Fruit fly (Drosophila melanogaster) whole organism, embryonic: ENCODE results near the gene CAH7.

Source experiments
- Antp ChIP-seq: fragments of 200-800 bp; sonication (Bioruptor generic); optimal IDR thresholded peaks from 3 replicates; lab custom pipeline; 2016; ENCODE audit warnings: missing biosample characterization, missing genetic modification characterization
- Bgb ChIP-seq: fragments of 200-800 bp; sonication (Bioruptor generic); IDR thresholded peaks from 2 replicates; pipeline ENCODE4 v1.3.6; 2022; ENCODE audit warnings: missing biosample characterization, missing genetic modification characterization; ENCODE audit not compliant: partially characterized antibody
- Bteb2 ChIP-seq: fragments of 200-800 bp; sonication (Bioruptor generic); optimal IDR thresholded peaks from 2 replicates; lab custom pipeline; 2016; ENCODE audit warnings: missing biosample characterization, missing genetic modification characterization
- CG10431 ChIP-seq: fragments of 200-800 bp; sonication (Bioruptor generic); optimal IDR thresholded peaks from 3 replicates; lab custom pipeline; 2018; ENCODE audit warnings: missing biosample characterization, mild to moderate bottlenecking, missing genetic modification characterization
- CG10565 ChIP-seq: fragments of 200-800 bp; sonication (Bioruptor generic); optimal IDR thresholded peaks from 3 replicates; lab custom pipeline; 2016; ENCODE audit warnings: missing biosample characterization, mild to moderate bottlenecking, missing genetic modification characterization
- CG10654 ChIP-seq: fragments of 200-800 bp; sonication (Bioruptor generic); optimal IDR thresholded peaks from 2 replicates; lab custom pipeline; 2016; ENCODE audit warnings: missing biosample characterization, missing genetic modification characterization
- CG11723 ChIP-seq: fragments of 200-800 bp; sonication (Bioruptor generic); optimal IDR thresholded peaks from 2 replicates; lab custom pipeline; 2017; ENCODE audit warnings: missing biosample characterization, mild to moderate bottlenecking, missing genetic modification characterization
- CG13287 ChIP-seq: fragments of 200-800 bp; sonication (Bioruptor generic); IDR thresholded peaks from 2 replicates; pipeline ENCODE4 v1.3.6; 2022; ENCODE audit warnings: missing biosample characterization, missing genetic modification characterization; ENCODE audit not compliant: partially characterized antibody
- CG14441 ChIP-seq: fragments of 200-800 bp; sonication (Bioruptor generic); IDR thresholded peaks from 2 replicates; pipeline ENCODE4 v1.3.6; 2022; ENCODE audit warnings: missing biosample characterization, missing genetic modification characterization
- CG15269 ChIP-seq: fragments of 200-800 bp; sonication (Bioruptor generic); optimal IDR thresholded peaks from 2 replicates; lab custom pipeline; 2018; ENCODE audit warnings: missing biosample characterization, mild to moderate bottlenecking, missing genetic modification characterization, moderate library complexity
- CG15479 ChIP-seq: fragments of 200-800 bp; sonication (Bioruptor generic); optimal IDR thresholded peaks from 3 replicates; lab custom pipeline; 2019; ENCODE audit warnings: missing biosample characterization, mild to moderate bottlenecking, missing genetic modification characterization, moderate library complexity
- CG17359 ChIP-seq: fragments of 200-800 bp; sonication (Bioruptor generic); optimal IDR thresholded peaks from 3 replicates; lab custom pipeline; 2018; ENCODE audit warnings: missing biosample characterization, mild to moderate bottlenecking, missing genetic modification characterization, moderate library complexity
- CG17361 ChIP-seq: fragments of 200-800 bp; sonication (Bioruptor generic); IDR thresholded peaks from 3 replicates; pipeline ENCODE4 v1.3.6; 2022; ENCODE audit warnings: missing biosample characterization, missing genetic modification characterization
- CG18011 ChIP-seq: fragments of 200-800 bp; sonication (Bioruptor generic); optimal IDR thresholded peaks from 2 replicates; lab custom pipeline; 2017; ENCODE audit warnings: missing biosample characterization, missing genetic modification characterization, mild to moderate bottlenecking, moderate library complexity, missing genotype
- CG2889 ChIP-seq: fragments of 200-800 bp; sonication (Bioruptor generic); IDR thresholded peaks from 3 replicates; pipeline ENCODE4 v1.3.6; 2022; ENCODE audit warnings: missing biosample characterization, missing genetic modification characterization
- CG30403 ChIP-seq: fragments of 200-800 bp; sonication (Bioruptor generic); optimal IDR thresholded peaks from 3 replicates; lab custom pipeline; 2016; ENCODE audit warnings: missing biosample characterization, missing genetic modification characterization
- CG3847 ChIP-seq: fragments of 200-800 bp; sonication (Bioruptor generic); IDR thresholded peaks from 2 replicates; pipeline ENCODE4 v1.3.6; 2022; ENCODE audit warnings: missing biosample characterization, missing genetic modification characterization
- CG3995 ChIP-seq: fragments of 200-800 bp; sonication (Bioruptor generic); optimal IDR thresholded peaks from 3 replicates; lab custom pipeline; 2016; ENCODE audit warnings: missing biosample characterization, missing genetic modification characterization
- CG4360 ChIP-seq: fragments of 200-800 bp; sonication (Bioruptor generic); IDR thresholded peaks from 2 replicates; pipeline ENCODE4 v1.3.6; 2022; ENCODE audit warnings: missing biosample characterization, missing genetic modification characterization
- CG4707 ChIP-seq: fragments of 200-800 bp; sonication (Bioruptor generic); optimal IDR thresholded peaks from 2 replicates; lab custom pipeline; 2018; ENCODE audit warnings: missing biosample characterization, mild to moderate bottlenecking, missing genetic modification characterization, moderate library complexity
- CG6854 ChIP-seq: fragments of 200-800 bp; sonication (Bioruptor generic); optimal IDR thresholded peaks from 3 replicates; lab custom pipeline; 2017; ENCODE audit warnings: missing biosample characterization, mild to moderate bottlenecking, missing genetic modification characterization
- CrebB ChIP-seq: fragments of 200-800 bp; sonication (Bioruptor generic); optimal IDR thresholded peaks from 3 replicates; lab custom pipeline; 2018; ENCODE audit warnings: missing biosample characterization, mild to moderate bottlenecking, missing genetic modification characterization
- Dip2 ChIP-seq: fragments of 200-800 bp; sonication (Bioruptor generic); IDR thresholded peaks from 2 replicates; pipeline ENCODE4 v1.3.6; 2022; ENCODE audit warnings: missing biosample characterization, missing genetic modification characterization
- Doc2 ChIP-seq: fragments of 200-800 bp; sonication (Bioruptor generic); IDR thresholded peaks from 2 replicates; pipeline ENCODE4 v1.3.6; 2022; ENCODE audit warnings: missing biosample characterization, missing genetic modification characterization
- Drgx ChIP-seq: fragments of 200-800 bp; sonication (Bioruptor generic); IDR thresholded peaks from 2 replicates; pipeline ENCODE4 v1.3.6; 2022; ENCODE audit warnings: missing biosample characterization, missing genetic modification characterization
- Eip74EF ChIP-seq, 2 experiments: fragments of 200-800 bp in 1 of 2; fragments of >200 bp in 1 of 2; sonication (Bioruptor generic) in 1 of 2; optimal IDR thresholded peaks; 2 replicates each; lab custom pipeline; 2017 to 2019; ENCODE audit warnings: missing biosample characterization in 2 of 2, missing genetic modification characterization in 2 of 2, mild to moderate bottlenecking in 1 of 2, moderate library complexity in 1 of 2
- H15 ChIP-seq: fragments of 200-800 bp; sonication (Bioruptor generic); IDR thresholded peaks from 3 replicates; pipeline ENCODE4 v1.3.6; 2022; ENCODE audit warnings: missing biosample characterization, missing genetic modification characterization
- Med ChIP-seq: fragments of 200-800 bp; sonication (Bioruptor generic); peaks from one replicate; lab custom pipeline; 2016; ENCODE audit warnings: missing biosample characterization, missing genetic modification characterization, mild to moderate bottlenecking, inconsistent platforms, moderate library complexity
- Side ChIP-seq: fragments of 200-800 bp; sonication (Bioruptor generic); optimal IDR thresholded peaks from 2 replicates; lab custom pipeline; 2016; ENCODE audit warnings: missing biosample characterization, missing genetic modification characterization
- YL-1 ChIP-seq: fragments of 200-800 bp; sonication (Bioruptor generic); optimal IDR thresholded peaks from 3 replicates; lab custom pipeline; 2017; ENCODE audit warnings: missing biosample characterization, mild to moderate bottlenecking, missing genetic modification characterization
- ab ChIP-seq: fragments of 200-800 bp; sonication (Bioruptor generic); optimal IDR thresholded peaks from 2 replicates; lab custom pipeline; 2016; ENCODE audit warnings: missing biosample characterization, missing genetic modification characterization
- ara ChIP-seq: fragments of 200-800 bp; sonication (Bioruptor generic); IDR thresholded peaks from 2 replicates; pipeline ENCODE4 v1.3.6; 2022; ENCODE audit warnings: missing biosample characterization, missing genetic modification characterization
- ase ChIP-seq: fragments of 200-800 bp; sonication (Bioruptor generic); IDR thresholded peaks from 3 replicates; pipeline ENCODE4 v1.3.6; 2022; ENCODE audit warnings: missing biosample characterization, missing genetic modification characterization
- bab2 ChIP-seq: fragments of 200-800 bp; sonication (Bioruptor generic); optimal IDR thresholded peaks from 2 replicates; lab custom pipeline; 2016; ENCODE audit warnings: missing biosample characterization, missing genetic modification characterization
- dm ChIP-seq: fragments of 200-800 bp; sonication (Bioruptor generic); optimal IDR thresholded peaks from 3 replicates; lab custom pipeline; 2016; ENCODE audit warnings: missing biosample characterization, missing genetic modification characterization
- fru ChIP-seq: fragments of >200 bp; optimal IDR thresholded peaks from 2 replicates; lab custom pipeline; 2017
- ftz-f1 ChIP-seq: fragments of 200-800 bp; sonication (Bioruptor generic); optimal IDR thresholded peaks from 2 replicates; lab custom pipeline; 2016; ENCODE audit warnings: missing biosample characterization, missing genetic modification characterization
- hkb ChIP-seq, 2 experiments: fragments of 200-800 bp in 1 of 2; fragments of >200 bp in 1 of 2; sonication (Bioruptor generic) in 1 of 2; IDR thresholded peaks in 1 of 2; optimal IDR thresholded peaks in 1 of 2; 2 replicates each; pipeline versions ENCODE4 v1.3.6 to Lab custom; 2017 to 2022; ENCODE audit warnings: missing biosample characterization in 1 of 2, missing genetic modification characterization in 1 of 2
- jigr1 ChIP-seq: fragments of 200-800 bp; sonication (Bioruptor generic); IDR thresholded peaks from 3 replicates; pipeline ENCODE4 v1.3.6; 2022; ENCODE audit warnings: missing biosample characterization, missing genetic modification characterization
- lmd ChIP-seq: fragments of 200-800 bp; sonication (Bioruptor generic); IDR thresholded peaks from 2 replicates; pipeline ENCODE4 v1.3.6; 2022; ENCODE audit warnings: missing biosample characterization, missing genetic modification characterization
- onecut ChIP-seq: fragments of 200-800 bp; sonication (Bioruptor generic); IDR thresholded peaks from 2 replicates; pipeline ENCODE4 v1.3.6; 2022; ENCODE audit warnings: missing biosample characterization, missing genetic modification characterization
- schlank ChIP-seq: fragments of 200-800 bp; sonication (Bioruptor generic); optimal IDR thresholded peaks from 2 replicates; lab custom pipeline; 2018; ENCODE audit warnings: missing biosample characterization, mild to moderate bottlenecking, missing genetic modification characterization
- sens ChIP-seq: fragments of 200-800 bp; sonication (Bioruptor generic); peaks from one replicate; lab custom pipeline; 2016; ENCODE audit warnings: missing biosample characterization, missing genetic modification characterization
- seq ChIP-seq: fragments of 200-800 bp; sonication (Bioruptor generic); IDR thresholded peaks from 2 replicates; pipeline ENCODE4 v1.3.6; 2022; ENCODE audit warnings: missing biosample characterization, missing genetic modification characterization
- sim ChIP-seq: fragments of 200-800 bp; sonication (Bioruptor generic); IDR thresholded peaks from 2 replicates; pipeline ENCODE4 v1.3.6; 2022; ENCODE audit warnings: missing biosample characterization, missing genetic modification characterization
- sqz ChIP-seq: fragments of 200-800 bp; sonication (Bioruptor generic); optimal IDR thresholded peaks from 3 replicates; lab custom pipeline; 2018; ENCODE audit warnings: missing biosample characterization, mild to moderate bottlenecking, missing genetic modification characterization
- sr ChIP-seq: fragments of 200-800 bp; sonication (Bioruptor generic); IDR thresholded peaks from 3 replicates; pipeline ENCODE4 v1.3.6; 2022; ENCODE audit warnings: missing biosample characterization, missing genetic modification characterization
- tio ChIP-seq: fragments of 200-800 bp; sonication (Bioruptor generic); optimal IDR thresholded peaks from 2 replicates; lab custom pipeline; 2017; ENCODE audit warnings: missing biosample characterization, missing genetic modification characterization, inconsistent platforms
- trem ChIP-seq: fragments of 200-800 bp; optimal IDR thresholded peaks from 3 replicates; lab custom pipeline; 2019; ENCODE audit warnings: missing biosample characterization, mild to moderate bottlenecking, missing genetic modification characterization, moderate library complexity
- wek ChIP-seq: fragments of 200-800 bp; sonication (Bioruptor generic); optimal IDR thresholded peaks from 3 replicates; lab custom pipeline; 2018; ENCODE audit warnings: missing biosample characterization, mild to moderate bottlenecking, missing genetic modification characterization, moderate library complexity
- z ChIP-seq: fragments of 200-800 bp; sonication (Bioruptor generic); IDR thresholded peaks from 3 replicates; pipeline ENCODE4 v1.3.6; 2022; ENCODE audit warnings: missing biosample characterization, missing genetic modification characterization
- zen ChIP-seq: fragments of 200-800 bp; sonication (Bioruptor generic); optimal IDR thresholded peaks from 3 replicates; lab custom pipeline; 2018; ENCODE audit warnings: missing biosample characterization, mild to moderate bottlenecking, missing genetic modification characterization, moderate library complexity

Gene CAH7

dm6 chr3R:10150555-10150954, 38.5 kb downstream of the CAH7 start (continued):
- TF ChIP-seq Med (GFP tag; lab: Kevin White, UChicago): peak; percentile 43
- TF ChIP-seq CG2889 (GFP tag; lab: Robert Waterston, UW): no peak
- TF ChIP-seq YL-1 (GFP tag; lab: Kevin White, UChicago): no peak
- no peak for TF ChIP-seq CG17361 (GFP tag; lab: Robert Waterston, UW)
- no peak for TF ChIP-seq CrebB (tag; lab: Kevin White, UChicago)
- TF ChIP-seq CG17359 (tag; lab: Kevin White, UChicago): peak; percentile 44
- peak; percentile 8 for TF ChIP-seq sqz
- no peak for TF ChIP-seq sim
- no peak for TF ChIP-seq Antp (GFP tag; lab: Kevin White, UChicago)
- TF ChIP-seq ab (GFP tag; lab: Kevin White, UChicago): no peak
- TF ChIP-seq jigr1 (GFP tag; lab: Robert Waterston, UW): no peak
- TF ChIP-seq hkb (optimal IDR thresholded peaks at IDR 0.05; lab: Kevin White, UChicago): no peak
- peak; percentile 63 for TF ChIP-seq hkb (GFP tag; IDR thresholded peaks at IDR 0.05; lab: Robert Waterston, UW)
- peak; percentile 14 for TF ChIP-seq CG11723 (GFP tag; lab: Kevin White, UChicago)
- TF ChIP-seq onecut (GFP tag; lab: Robert Waterston, UW): 0 out of 2 replicates have a peak, but pooled peaks have one; percentile 13
- no peak for TF ChIP-seq zen (tag; lab: Kevin White, UChicago)
- TF ChIP-seq H15 (GFP tag; lab: Robert Waterston, UW): no peak
- TF ChIP-seq ara (GFP tag; lab: Robert Waterston, UW): peak; percentile 48; the same call in 1 of the 2 replicates
- TF ChIP-seq sr (GFP tag; lab: Robert Waterston, UW): 0 out of 3 replicates have a peak, but pooled peaks have one; percentile 43
- no peak for TF ChIP-seq Dip2 (GFP tag; lab: Robert Waterston, UW)
- no peak for TF ChIP-seq CG10654
- TF ChIP-seq CG4360 (GFP tag; lab: Robert Waterston, UW): peak; percentile 53
- TF ChIP-seq CG15479 (GFP tag; lab: Kevin White, UChicago): no peak
- no peak for TF ChIP-seq CG6854 (GFP tag; lab: Kevin White, UChicago)
- no peak for TF ChIP-seq z (GFP tag; lab: Robert Waterston, UW)
- no peak for TF ChIP-seq trem (tag; lab: Kevin White, UChicago)
- no peak for TF ChIP-seq CG10565 (GFP tag; lab: Kevin White, UChicago)
- no peak for TF ChIP-seq Side (GFP tag; lab: Kevin White, UChicago)
- no peak for TF ChIP-seq CG3847 (GFP tag; lab: Robert Waterston, UW)
- no peak for TF ChIP-seq CG18011 (GFP tag; lab: Kevin White, UChicago)
- TF ChIP-seq CG3995: no peak
- TF ChIP-seq Drgx (GFP tag; lab: Robert Waterston, UW): 0 out of 2 replicates have a peak, but pooled peaks have one; percentile 7
- TF ChIP-seq sens: peak; percentile 31
- no peak for TF ChIP-seq Bgb (GFP tag; lab: Robert Waterston, UW)
- TF ChIP-seq wek (GFP tag; lab: Kevin White, UChicago): peak; percentile 49
- peak; percentile 30 for TF ChIP-seq CG15269 (tag; lab: Kevin White, UChicago)
- TF ChIP-seq CG4707 (GFP tag; lab: Kevin White, UChicago): peak; percentile 14
- no peak for TF ChIP-seq Bteb2 (GFP tag; lab: Kevin White, UChicago)
- TF ChIP-seq CG14441 (GFP tag; lab: Robert Waterston, UW): 0 out of 2 replicates have a peak, but pooled peaks have one; percentile 21
- TF ChIP-seq schlank: no peak
- no peak for TF ChIP-seq CG30403 (GFP tag; lab: Kevin White, UChicago)
- TF ChIP-seq fru (lab: Kevin White, UChicago): no peak
- no peak for TF ChIP-seq tio (GFP tag; lab: Kevin White, UChicago)
- TF ChIP-seq lmd (GFP tag; lab: Robert Waterston, UW): no peak
- no peak for TF ChIP-seq bab2 (GFP tag; lab: Kevin White, UChicago)
- peak; percentile 37; the same call in 1 of the 2 replicates for TF ChIP-seq seq (GFP tag; lab: Robert Waterston, UW)
- TF ChIP-seq CG13287 (GFP tag; lab: Robert Waterston, UW): no peak
- TF ChIP-seq CG10431: no peak
- TF ChIP-seq Eip74EF (GFP tag; optimal IDR thresholded peaks at IDR 0.05; lab: Kevin White, UChicago): no peak
- 0 out of 3 replicates have a peak, but pooled peaks have one; percentile 10 for TF ChIP-seq ase
- TF ChIP-seq ftz-f1 (GFP tag; lab: Kevin White, UChicago): no peak
- TF ChIP-seq dm: no peak
- no peak for TF ChIP-seq Doc2 (GFP tag; lab: Robert Waterston, UW)
